Worm (Caenorhabditis elegans) whole organism, young adult: ENCODE data around the gene atf-6.

Source experiments
- B0261.1 ChIP-seq: sonication (generic microtip); optimal IDR thresholded peaks from 2 replicates; lab custom pipeline; 2016; ENCODE audit warnings: mild to moderate bottlenecking, missing genetic modification characterization, moderate library complexity, missing compliant biosample characterization
- B0336.3 ChIP-seq: fragments of 200-800 bp; sonication (Bioruptor generic); IDR thresholded peaks from 2 replicates; pipeline ENCODE4 v1.3.6; 2022; ENCODE audit warnings: missing genetic modification characterization, missing compliant biosample characterization
- C06A6.2 ChIP-seq: fragments of 200-800 bp; sonication (Bioruptor generic); conservative IDR thresholded peaks from 2 replicates; pipeline ENCODE4 v1.3.6; 2022; ENCODE audit warnings: missing genetic modification characterization, missing compliant biosample characterization
- D2030.7 ChIP-seq: fragments of 200-800 bp; sonication (Bioruptor generic); IDR thresholded peaks from 2 replicates; pipeline ENCODE4 v1.3.6; 2022; ENCODE audit warnings: missing genetic modification reagents, missing genetic modification characterization, missing compliant biosample characterization
- F22D6.2 ChIP-seq: sonication (generic microtip); optimal IDR thresholded peaks from 2 replicates; lab custom pipeline; 2016; ENCODE audit warnings: mild to moderate bottlenecking, missing genetic modification characterization, missing compliant biosample characterization
- F23B12.7 ChIP-seq: sonication (generic microtip); optimal IDR thresholded peaks from 2 replicates; lab custom pipeline; 2017; ENCODE audit warnings: missing genetic modification characterization, mild to moderate bottlenecking, missing compliant biosample characterization, antibody characterized with exemption, moderate library complexity; ENCODE audit not compliant: insufficient read depth
- F52B5.7 ChIP-seq: sonication (generic microtip); optimal IDR thresholded peaks from 2 replicates; lab custom pipeline; 2016; ENCODE audit warnings: mild to moderate bottlenecking, missing genetic modification characterization, missing compliant biosample characterization
- F57A8.1 ChIP-seq: fragments of 200-800 bp; sonication (Bioruptor generic); optimal IDR thresholded peaks from 2 replicates; lab custom pipeline; 2018; ENCODE audit warnings: mild to moderate bottlenecking, missing genetic modification characterization, moderate library complexity, missing compliant biosample characterization
- K12H6.12 ChIP-seq: fragments of 200-800 bp; sonication (Bioruptor generic); optimal IDR thresholded peaks from 2 replicates; lab custom pipeline; 2018; ENCODE audit warnings: mild to moderate bottlenecking, missing genetic modification characterization, missing compliant biosample characterization
- T07F8.4 ChIP-seq: sonication (generic microtip); optimal IDR thresholded peaks from 2 replicates; lab custom pipeline; 2016; ENCODE audit warnings: mild to moderate bottlenecking, missing genetic modification characterization, moderate library complexity, missing compliant biosample characterization
- Y67H2A.10 ChIP-seq: fragments of 200-800 bp; sonication (Bioruptor generic); conservative IDR thresholded peaks from 2 replicates; pipeline ENCODE4 v1.3.6; 2022; ENCODE audit warnings: missing genetic modification reagents, missing genetic modification characterization, missing compliant biosample characterization
- ZK185.1 ChIP-seq: sonication (generic microtip); optimal IDR thresholded peaks from 2 replicates; lab custom pipeline; 2016; ENCODE audit warnings: mild to moderate bottlenecking, missing genetic modification characterization, missing compliant biosample characterization; ENCODE audit not compliant: poor library complexity, severe bottlenecking
- attf-3 ChIP-seq: fragments of 200-800 bp; sonication (Bioruptor generic); conservative IDR thresholded peaks from 2 replicates; pipeline ENCODE4 v1.3.6; 2022; ENCODE audit warnings: missing genetic modification reagents, missing genetic modification characterization, missing compliant biosample characterization
- attf-6 ChIP-seq: fragments of 200-800 bp; sonication (Bioruptor generic); IDR thresholded peaks from 2 replicates; pipeline ENCODE4 v1.3.6; 2022; ENCODE audit warnings: missing genetic modification reagents, missing genetic modification characterization, missing compliant biosample characterization
- bed-2 ChIP-seq: fragments of 200-800 bp; sonication (Bioruptor generic); IDR thresholded peaks from 2 replicates; pipeline ENCODE4 v1.3.6; 2022; ENCODE audit warnings: missing genetic modification reagents, missing genetic modification characterization, missing compliant biosample characterization
- cebp-1 ChIP-seq, 2 experiments: fragments of 200-800 bp in 1 of 2; sonication (Bioruptor generic) in 1 of 2; sonication (generic microtip) in 1 of 2; IDR thresholded peaks in 1 of 2; optimal IDR thresholded peaks in 1 of 2; 2 replicates each; pipeline versions ENCODE4 v1.3.6 to Lab custom; 2017 to 2022; ENCODE audit warnings: missing compliant biosample characterization in 2 of 2, missing genetic modification characterization in 2 of 2, mild to moderate bottlenecking in 1 of 2, missing genetic modification reagents in 1 of 2, moderate library complexity in 1 of 2
- chd-7 ChIP-seq: sonication (generic microtip); optimal IDR thresholded peaks from 2 replicates; lab custom pipeline; 2016; ENCODE audit warnings: mild to moderate bottlenecking, missing genetic modification characterization, moderate library complexity, missing compliant biosample characterization
- dox-1 ChIP-seq: fragments of 200-800 bp; sonication (Bioruptor generic); IDR thresholded peaks from 2 replicates; pipeline ENCODE4 v1.3.6; 2022; ENCODE audit warnings: missing genetic modification reagents, missing genetic modification characterization, missing compliant biosample characterization
- dpff-1 ChIP-seq: sonication (generic microtip); optimal IDR thresholded peaks from 2 replicates; lab custom pipeline; 2017; ENCODE audit warnings: mild to moderate bottlenecking, missing genetic modification characterization, missing compliant biosample characterization
- egrh-3 ChIP-seq: fragments of 200-800 bp; sonication (Bioruptor generic); IDR thresholded peaks from 2 replicates; pipeline ENCODE4 v1.3.6; 2022; ENCODE audit warnings: missing genetic modification reagents, missing genetic modification characterization, missing compliant biosample characterization
- ekl-4 ChIP-seq: fragments of 200-800 bp; sonication (Bioruptor generic); IDR thresholded peaks from 2 replicates; pipeline ENCODE4 v1.3.6; 2022; ENCODE audit warnings: missing genetic modification reagents, missing genetic modification characterization, missing compliant biosample characterization
- hlh-26 ChIP-seq: fragments of 200-800 bp; sonication (Bioruptor generic); conservative IDR thresholded peaks from 2 replicates; pipeline ENCODE4 v1.3.6; 2022; ENCODE audit warnings: missing genetic modification reagents, missing genetic modification characterization, missing compliant biosample characterization
- hmg-1.2 ChIP-seq: fragments of 200-800 bp; sonication (Bioruptor generic); IDR thresholded peaks from 2 replicates; pipeline ENCODE4 v1.3.6; 2022; ENCODE audit warnings: missing genetic modification reagents, missing genetic modification characterization, missing compliant biosample characterization
- lag-1 ChIP-seq: fragments of 200-800 bp; sonication (Bioruptor generic); IDR thresholded peaks from 2 replicates; pipeline ENCODE4 v1.3.6; 2022; ENCODE audit warnings: missing genetic modification reagents, missing genetic modification characterization, missing compliant biosample characterization
- lin-54 ChIP-seq: fragments of 200-800 bp; sonication (Bioruptor generic); optimal IDR thresholded peaks from 2 replicates; lab custom pipeline; 2018; ENCODE audit warnings: mild to moderate bottlenecking, missing genetic modification characterization, missing compliant biosample characterization
- madf-10 ChIP-seq: sonication (generic microtip); optimal IDR thresholded peaks from 2 replicates; lab custom pipeline; 2016; ENCODE audit warnings: mild to moderate bottlenecking, missing genetic modification characterization, missing compliant biosample characterization
- madf-8 ChIP-seq: fragments of 200-800 bp; sonication (Bioruptor generic); conservative IDR thresholded peaks from 2 replicates; pipeline ENCODE4 v1.3.6; 2022; ENCODE audit warnings: missing genetic modification reagents, missing genetic modification characterization, missing compliant biosample characterization
- mcd-1 ChIP-seq: fragments of 200-800 bp; sonication (Bioruptor generic); IDR thresholded peaks from 2 replicates; pipeline ENCODE4 v1.3.6; 2022; ENCODE audit warnings: missing genetic modification reagents, missing genetic modification characterization, missing compliant biosample characterization
- mxl-1 ChIP-seq: sonication (generic microtip); optimal IDR thresholded peaks from 2 replicates; lab custom pipeline; 2016; ENCODE audit warnings: missing genetic modification characterization, missing compliant biosample characterization
- nhr-120 ChIP-seq: fragments of 200-800 bp; sonication (Bioruptor generic); IDR thresholded peaks from 2 replicates; pipeline ENCODE4 v1.3.6; 2022; ENCODE audit warnings: missing genetic modification characterization, missing compliant biosample characterization
- nhr-179 ChIP-seq: sonication (generic microtip); optimal IDR thresholded peaks from 2 replicates; lab custom pipeline; 2016; ENCODE audit warnings: mild to moderate bottlenecking, missing genetic modification characterization, missing compliant biosample characterization
- nhr-27 ChIP-seq: fragments of 200-800 bp; sonication (Bioruptor generic); optimal IDR thresholded peaks from 2 replicates; lab custom pipeline; 2018; ENCODE audit warnings: mild to moderate bottlenecking, missing genetic modification characterization, moderate library complexity, missing compliant biosample characterization
- rcor-1 ChIP-seq: fragments of 200-800 bp; sonication (Bioruptor generic); IDR thresholded peaks from 2 replicates; pipeline ENCODE4 v1.3.6; 2022; ENCODE audit warnings: missing genetic modification reagents, missing genetic modification characterization, missing compliant biosample characterization
- rec-8 ChIP-seq, 2 experiments: sonication (generic microtip); optimal IDR thresholded peaks; 2 replicates each; lab custom pipeline; 2016; ENCODE audit warnings: mild to moderate bottlenecking in 2 of 2, missing genetic modification characterization in 2 of 2, missing genetic modification reagents in 2 of 2, missing genotype in 2 of 2, missing biosample characterization in 1 of 2, missing compliant biosample characterization in 1 of 2, moderate library complexity in 1 of 2
- sdz-38 ChIP-seq: sonication (generic microtip); optimal IDR thresholded peaks from 2 replicates; lab custom pipeline; 2016; ENCODE audit warnings: missing genotype, missing genetic modification characterization, missing compliant biosample characterization
- snpc-1.1 ChIP-seq: sonication (generic microtip); optimal IDR thresholded peaks from 2 replicates; lab custom pipeline; 2017; ENCODE audit warnings: missing genetic modification characterization, mild to moderate bottlenecking, missing compliant biosample characterization, antibody characterized with exemption, moderate library complexity, missing genotype, missing genetic modification reagents; ENCODE audit not compliant: insufficient read depth
- snpc-1.3 ChIP-seq: sonication (generic microtip); optimal IDR thresholded peaks from 2 replicates; lab custom pipeline; 2017; ENCODE audit warnings: missing genetic modification characterization, mild to moderate bottlenecking, missing compliant biosample characterization, antibody characterized with exemption, moderate library complexity, missing genotype, missing genetic modification reagents; ENCODE audit not compliant: insufficient read depth
- snpc-3.4 ChIP-seq: sonication (generic microtip); optimal IDR thresholded peaks from 2 replicates; lab custom pipeline; 2017; ENCODE audit warnings: missing genetic modification characterization, mild to moderate bottlenecking, missing compliant biosample characterization, antibody characterized with exemption, moderate library complexity, missing genotype, missing genetic modification reagents
- tbp1 ChIP-seq: fragments of 200-800 bp; sonication (Bioruptor generic); optimal IDR thresholded peaks from 2 replicates; lab custom pipeline; 2018; ENCODE audit warnings: mild to moderate bottlenecking, missing genetic modification characterization, missing compliant biosample characterization
- unc-130 ChIP-seq: sonication (generic microtip); optimal IDR thresholded peaks from 2 replicates; lab custom pipeline; 2016; ENCODE audit warnings: missing genetic modification reagents, missing genetic modification characterization, missing compliant biosample characterization
- xnd-1 ChIP-seq: sonication (generic microtip); optimal IDR thresholded peaks from 2 replicates; lab custom pipeline; 2016; ENCODE audit warnings: missing genotype, missing genetic modification reagents, missing genetic modification characterization, missing compliant biosample characterization
- zim-3 ChIP-seq: sonication (generic microtip); optimal IDR thresholded peaks from 2 replicates; lab custom pipeline; 2017; ENCODE audit warnings: mild to moderate bottlenecking, missing genetic modification characterization, moderate library complexity, missing compliant biosample characterization
- ztf-18 ChIP-seq: sonication (generic microtip); optimal IDR thresholded peaks from 2 replicates; lab custom pipeline; 2016; ENCODE audit warnings: missing genotype, mild to moderate bottlenecking, missing genetic modification characterization, missing compliant biosample characterization
- ztf-22 ChIP-seq: fragments of 200-800 bp; sonication (Bioruptor generic); optimal IDR thresholded peaks from 2 replicates; lab custom pipeline; 2018; ENCODE audit warnings: mild to moderate bottlenecking, missing genetic modification characterization, moderate library complexity, missing compliant biosample characterization
- ztf-25 ChIP-seq: fragments of 200-800 bp; sonication (Bioruptor generic); IDR thresholded peaks from 2 replicates; pipeline ENCODE4 v1.3.6; 2022; ENCODE audit warnings: missing genetic modification reagents, missing genetic modification characterization, missing compliant biosample characterization
- ztf-26 ChIP-seq: sonication (generic microtip); optimal IDR thresholded peaks from 2 replicates; lab custom pipeline; 2017; ENCODE audit warnings: missing genetic modification characterization, missing compliant biosample characterization
- ztf-28 ChIP-seq: fragments of 200-800 bp; sonication (Bioruptor generic); IDR thresholded peaks from 2 replicates; pipeline ENCODE4 v1.3.6; 2022; ENCODE audit warnings: missing genetic modification reagents, missing genetic modification characterization, missing compliant biosample characterization

atf-6 gene

DNA sequence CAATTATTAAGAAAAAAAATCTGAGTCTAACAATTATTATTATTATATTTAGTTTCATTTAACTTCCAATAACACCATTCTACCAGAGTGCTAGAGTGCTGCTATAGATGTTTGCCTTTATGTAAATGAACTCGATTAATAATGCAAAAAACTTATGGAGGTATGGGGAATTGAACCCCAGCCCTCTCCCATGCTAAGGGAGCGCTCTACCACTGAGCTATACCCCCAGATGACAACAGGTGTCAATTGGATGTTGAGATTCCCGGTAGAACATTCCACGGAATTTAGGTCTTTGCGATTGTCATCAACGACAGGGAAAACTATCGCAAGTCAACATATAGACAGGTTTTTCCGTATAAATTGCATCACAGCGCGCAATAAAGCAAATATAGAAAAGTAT lies 22.7 kb upstream of the atf-6 start (continued):
- TF ChIP-seq madf-8 (GFP tag; lab: Robert Waterston, UW): no peak
- TF ChIP-seq nhr-27 (tag; lab: Kevin White, UChicago): peak; percentile 74
- TF ChIP-seq snpc-3.4 (tag; lab: Kevin White, UChicago): peak; percentile 70
- peak; percentile 21 to 64 for TF ChIP-seq rec-8 (tag; optimal IDR thresholded peaks at IDR 0.05; lab: Kevin White, UChicago)
- peak; percentile 83 for TF ChIP-seq F23B12.7 (tag; lab: Kevin White, UChicago)
- peak; percentile 78 for TF ChIP-seq ZK185.1 (tag; lab: Kevin White, UChicago)
- TF ChIP-seq chd-7: peak; percentile 73
- TF ChIP-seq ztf-25: no peak
- TF ChIP-seq bed-2 (GFP tag; lab: Robert Waterston, UW): no peak
- peak; percentile 49; the same call in 1 of the 2 replicates for TF ChIP-seq dox-1
- peak; percentile 78 for TF ChIP-seq snpc-1.3 (tag; lab: Kevin White, UChicago)
- TF ChIP-seq attf-3 (GFP tag; lab: Robert Waterston, UW): no peak
- peak; percentile 62 for TF ChIP-seq ztf-18 (tag; lab: Kevin White, UChicago)
- no peak for TF ChIP-seq sdz-38 (tag; lab: Kevin White, UChicago)
- peak; percentile 92 for TF ChIP-seq B0261.1 (tag; lab: Kevin White, UChicago)
- TF ChIP-seq F22D6.2: peak; percentile 55
- TF ChIP-seq zim-3 (tag; lab: Kevin White, UChicago): peak; percentile 81
- TF ChIP-seq ztf-26 (tag; lab: Kevin White, UChicago): peak; percentile 29
- no peak for TF ChIP-seq B0336.3 (GFP tag; lab: Robert Waterston, UW)
- peak; percentile 94 for TF ChIP-seq tbp1 (GFP tag; lab: Kevin White, UChicago)
- TF ChIP-seq cebp-1 (GFP tag; IDR thresholded peaks at IDR 0.05; lab: Robert Waterston, UW): 0 out of 2 replicates have a peak, but pooled peaks have one; percentile 33
- no peak for TF ChIP-seq cebp-1 (tag; optimal IDR thresholded peaks at IDR 0.05; lab: Kevin White, UChicago)
- peak; percentile 64; the same call in 1 of the 2 replicates for TF ChIP-seq nhr-120 (GFP tag; lab: Robert Waterston, UW)
- TF ChIP-seq lin-54 (GFP tag; lab: Kevin White, UChicago): peak; percentile 54
- no peak for TF ChIP-seq Y67H2A.10
- peak; percentile 53; the same call in 1 of the 2 replicates for TF ChIP-seq ztf-28 (GFP tag; lab: Robert Waterston, UW)
- peak; percentile 60 for TF ChIP-seq mxl-1 (tag; lab: Kevin White, UChicago)
- TF ChIP-seq dpff-1 (tag; lab: Kevin White, UChicago): no peak
- peak; percentile 37 for TF ChIP-seq K12H6.12 (tag; lab: Kevin White, UChicago)
- TF ChIP-seq F52B5.7 (tag; lab: Kevin White, UChicago): peak; percentile 69
- TF ChIP-seq D2030.7 (GFP tag; lab: Robert Waterston, UW): peak; percentile 59
- no peak for TF ChIP-seq hlh-26 (GFP tag; lab: Robert Waterston, UW)
- TF ChIP-seq attf-6 (GFP tag; lab: Robert Waterston, UW): peak; percentile 45; the same call in 1 of the 2 replicates
- peak; percentile 75; the same call in 1 of the 2 replicates for TF ChIP-seq ekl-4
- TF ChIP-seq lag-1 (GFP tag; lab: Robert Waterston, UW): no peak
- TF ChIP-seq xnd-1 (tag; lab: Kevin White, UChicago): no peak
- TF ChIP-seq snpc-1.1 (tag; lab: Kevin White, UChicago): peak; percentile 36
- TF ChIP-seq egrh-3 (GFP tag; lab: Robert Waterston, UW): no peak
- peak; percentile 60 for TF ChIP-seq T07F8.4 (tag; lab: Kevin White, UChicago)
- TF ChIP-seq F57A8.1 (GFP tag; lab: Kevin White, UChicago): no peak
- 0 out of 2 replicates have a peak, but pooled peaks have one; percentile 56 for TF ChIP-seq mcd-1 (GFP tag; lab: Robert Waterston, UW)
- peak; percentile 73 for TF ChIP-seq hmg-1.2 (GFP tag; lab: Robert Waterston, UW)
- TF ChIP-seq rcor-1: peak; percentile 64
- no peak for TF ChIP-seq ztf-22 (GFP tag; lab: Kevin White, UChicago)
- TF ChIP-seq nhr-179 (tag; lab: Kevin White, UChicago): peak; percentile 50
- TF ChIP-seq madf-10: peak; percentile 80
- TF ChIP-seq unc-130 (GFP tag; lab: Kevin White, UChicago): peak; percentile 37
- TF ChIP-seq C06A6.2 (GFP tag; lab: Robert Waterston, UW): no peak
